Worm (Caenorhabditis elegans) whole organism, early embryonic: ENCODE measurements around the gene nas-11.

ENCODE experiments used
- F13C5.2 ChIP-seq: sonication (generic microtip); optimal IDR thresholded peaks from 2 replicates; lab custom pipeline; 2017; ENCODE audit warnings: mild to moderate bottlenecking, missing genetic modification characterization, inconsistent platforms, missing compliant biosample characterization
- aly-1 ChIP-seq: sonication (generic microtip); optimal IDR thresholded peaks from 2 replicates; lab custom pipeline; 2016; ENCODE audit warnings: missing genetic modification characterization, missing compliant biosample characterization
- ets-7 ChIP-seq: sonication (generic microtip); optimal IDR thresholded peaks from 2 replicates; lab custom pipeline; 2016; ENCODE audit warnings: missing genotype, missing genetic modification characterization, missing compliant biosample characterization
- sea-1 ChIP-seq: fragments of 200-800 bp; sonication (Bioruptor generic); conservative IDR thresholded peaks from 2 replicates; pipeline ENCODE4 v1.3.6; 2022; ENCODE audit warnings: missing genetic modification characterization, missing compliant biosample characterization
- tra-4 ChIP-seq: sonication (generic microtip); optimal IDR thresholded peaks from 2 replicates; lab custom pipeline; 2017; ENCODE audit warnings: missing genetic modification characterization, missing compliant biosample characterization

ce11 chrX:6668911-6669310, 44.5 kb upstream of the nas-11 start, which contains the start of gene nhr-137:
- TF ChIP-seq F13C5.2 (tag; lab: Kevin White, UChicago): no peak
- TF ChIP-seq tra-4 (tag; lab: Kevin White, UChicago): no peak
- no peak for TF ChIP-seq ets-7 (tag; lab: Kevin White, UChicago)
- no peak for TF ChIP-seq aly-1 (tag; lab: Kevin White, UChicago)
- no peak for TF ChIP-seq sea-1 (GFP tag; lab: Robert Waterston, UW)
